Worm (Caenorhabditis elegans): ENCODE data around the gene T12A7.10.

- TF ChIP-seq aly-1 (tag; optimal IDR thresholded peaks at IDR 0.05) (no peak), ama-1 (optimal IDR thresholded peaks at IDR 0.05) (no peak), hnd-1 (tag; optimal IDR thresholded peaks at IDR 0.05) (no peak), sea-1 (GFP tag; conservative IDR thresholded peaks at IDR 0.05) (no peak), hmbx-1 (tag; optimal IDR thresholded peaks at IDR 0.05) (no peak), flt-1 (GFP tag; IDR thresholded peaks at IDR 0.05) (no peak), tbx-11 (GFP tag; IDR thresholded peaks at IDR 0.05) (no peak), ceh-13 (GFP tag; optimal IDR thresholded peaks at IDR 0.05) (no peak), B0310.2 (tag; optimal IDR thresholded peaks at IDR 0.05) (no peak), scrt-1 (GFP tag; IDR thresholded peaks at IDR 0.05) (no peak), ceh-36 (tag; optimal IDR thresholded peaks at IDR 0.05) (no peak), ets-7 (tag; optimal IDR thresholded peaks at IDR 0.05) (no peak), tra-4 (tag; optimal IDR thresholded peaks at IDR 0.05) (no peak), F13C5.2 (tag; optimal IDR thresholded peaks at IDR 0.05) (no peak)
Measured at ce11 chrIV:11801078-11801477, 46.2 kb upstream of the T12A7.10 start, which contains the start of gene dyf-18.
